Fruit fly (Drosophila melanogaster): ENCODE data around the gene CG17261.

Gene CG17261

dm6 chr2L:3055710-3056447 lies 13.5 kb downstream of the CG17261 start:
- TF ChIP-seq EcR (GFP tag; optimal IDR thresholded peaks at IDR 0.05) (no peak), usp (GFP tag; optimal IDR thresholded peaks at IDR 0.05) (no peak)

dm6 chr2L:3056448-3056790 lies 14.1 kb downstream of the CG17261 start, which contains the start of gene FASN1:
TSS of gene FASN1 (plus strand) at chr2L:3056598.
- peak; percentile 22 for TF ChIP-seq Dll (optimal IDR thresholded peaks at IDR 0.05)
- TF ChIP-seq pan (optimal IDR thresholded peaks at IDR 0.05) = no peak
- no peak for TF ChIP-seq psq (optimal IDR thresholded peaks at IDR 0.05)
- TF ChIP-seq usp (GFP tag; optimal IDR thresholded peaks at IDR 0.05) = no peak

DNA sequence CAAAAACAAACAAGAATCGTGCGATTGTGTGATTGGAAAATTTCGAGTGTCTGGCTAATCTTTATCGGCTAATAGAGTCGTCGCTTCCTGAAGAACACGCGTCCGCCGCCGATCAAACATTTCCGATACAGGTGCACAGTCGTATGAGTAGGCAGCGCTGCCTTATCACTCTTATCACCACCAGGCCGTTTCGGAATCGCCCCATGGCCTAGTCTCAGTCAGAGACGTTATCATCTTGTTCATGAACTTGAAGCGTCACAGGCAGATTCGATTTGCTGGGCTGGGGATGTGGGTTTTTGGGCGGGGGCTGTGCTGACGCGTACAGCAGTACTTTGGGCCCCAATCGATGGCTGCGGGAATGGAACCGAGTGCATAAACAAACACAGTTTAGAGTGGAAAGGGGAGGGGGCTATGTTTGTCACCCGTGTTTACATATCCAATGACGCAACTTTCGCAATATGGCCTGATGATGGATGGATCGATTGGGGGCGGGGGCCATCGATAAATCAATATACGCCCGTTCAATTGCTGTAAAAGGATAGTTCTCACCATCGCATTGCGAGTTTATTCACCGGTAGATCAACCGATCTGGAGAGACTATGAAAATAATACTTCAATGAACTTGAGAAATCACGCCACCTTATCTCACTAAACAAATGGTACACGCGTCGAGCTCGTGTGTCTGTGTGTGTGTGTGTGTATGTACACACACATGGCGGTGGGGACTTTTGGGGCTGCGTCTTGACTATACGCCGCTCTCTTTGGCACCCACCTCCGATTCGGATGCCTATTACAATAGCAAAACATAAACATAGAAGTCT lies 15.8 kb downstream of the CG17261 start:
- TF ChIP-seq psq (optimal IDR thresholded peaks at IDR 0.05) (no peak), CG8478 (optimal IDR thresholded peaks at IDR 0.05) (no peak), Dll (optimal IDR thresholded peaks at IDR 0.05) (no peak), usp (GFP tag; optimal IDR thresholded peaks at IDR 0.05) (no peak), pan (optimal IDR thresholded peaks at IDR 0.05) (no peak), EcR (GFP tag; optimal IDR thresholded peaks at IDR 0.05) (no peak)

dm6 chr2L:3058772-3059623 lies 16.6 kb downstream of the CG17261 start:
- TF ChIP-seq usp (GFP tag; optimal IDR thresholded peaks at IDR 0.05) (no peak), Dll (optimal IDR thresholded peaks at IDR 0.05) (no peak), psq (optimal IDR thresholded peaks at IDR 0.05) (no peak), pan (optimal IDR thresholded peaks at IDR 0.05) (no peak), EcR (GFP tag; optimal IDR thresholded peaks at IDR 0.05) (no peak), CG8478 (optimal IDR thresholded peaks at IDR 0.05) (no peak)

dm6 chr2L:3059624-3059919 lies 17.2 kb downstream of the CG17261 start:
- TF ChIP-seq usp (GFP tag; optimal IDR thresholded peaks at IDR 0.05) (no peak), Dll (optimal IDR thresholded peaks at IDR 0.05) (no peak), psq (optimal IDR thresholded peaks at IDR 0.05) (no peak), pan (optimal IDR thresholded peaks at IDR 0.05) (no peak), EcR (GFP tag; optimal IDR thresholded peaks at IDR 0.05) (no peak), CG8478 (optimal IDR thresholded peaks at IDR 0.05) (no peak)

dm6 chr2L:3078741-3079140 lies 36.4 kb downstream of the CG17261 start:
- TF ChIP-seq Dll (optimal IDR thresholded peaks at IDR 0.05) = no peak
- no peak for TF ChIP-seq psq (optimal IDR thresholded peaks at IDR 0.05)
- TF ChIP-seq pan (optimal IDR thresholded peaks at IDR 0.05) = no peak
- TF ChIP-seq CG8478 (optimal IDR thresholded peaks at IDR 0.05) = no peak
- no peak for TF ChIP-seq EcR (GFP tag; optimal IDR thresholded peaks at IDR 0.05)
- no peak for TF ChIP-seq usp (GFP tag; optimal IDR thresholded peaks at IDR 0.05)

- TF ChIP-seq CG8478 (optimal IDR thresholded peaks at IDR 0.05) (no peak), psq (optimal IDR thresholded peaks at IDR 0.05) (no peak), pan (optimal IDR thresholded peaks at IDR 0.05) (no peak), EcR (GFP tag; optimal IDR thresholded peaks at IDR 0.05) (no peak), usp (GFP tag; optimal IDR thresholded peaks at IDR 0.05) (no peak), Dll (optimal IDR thresholded peaks at IDR 0.05) (no peak)
These were observed 40.5 kb downstream of the CG17261 start for dm6 chr2L:3082895-3083294.

- TF ChIP-seq Dll (optimal IDR thresholded peaks at IDR 0.05) (no peak), usp (GFP tag; optimal IDR thresholded peaks at IDR 0.05) (no peak), CG8478 (optimal IDR thresholded peaks at IDR 0.05) (no peak), EcR (GFP tag; optimal IDR thresholded peaks at IDR 0.05) (no peak), pan (optimal IDR thresholded peaks at IDR 0.05) (no peak), psq (optimal IDR thresholded peaks at IDR 0.05) (no peak)
These were observed 41.2 kb downstream of the CG17261 start for dm6 chr2L:3083510-3083909.

- TF ChIP-seq Dll (optimal IDR thresholded peaks at IDR 0.05) (no peak), pan (optimal IDR thresholded peaks at IDR 0.05) (no peak), usp (GFP tag; optimal IDR thresholded peaks at IDR 0.05) (no peak), psq (optimal IDR thresholded peaks at IDR 0.05) (no peak), EcR (GFP tag; optimal IDR thresholded peaks at IDR 0.05) (no peak), CG8478 (optimal IDR thresholded peaks at IDR 0.05) (no peak)
These were observed 44.0 kb downstream of the CG17261 start for dm6 chr2L:3086290-3086876.

DNA sequence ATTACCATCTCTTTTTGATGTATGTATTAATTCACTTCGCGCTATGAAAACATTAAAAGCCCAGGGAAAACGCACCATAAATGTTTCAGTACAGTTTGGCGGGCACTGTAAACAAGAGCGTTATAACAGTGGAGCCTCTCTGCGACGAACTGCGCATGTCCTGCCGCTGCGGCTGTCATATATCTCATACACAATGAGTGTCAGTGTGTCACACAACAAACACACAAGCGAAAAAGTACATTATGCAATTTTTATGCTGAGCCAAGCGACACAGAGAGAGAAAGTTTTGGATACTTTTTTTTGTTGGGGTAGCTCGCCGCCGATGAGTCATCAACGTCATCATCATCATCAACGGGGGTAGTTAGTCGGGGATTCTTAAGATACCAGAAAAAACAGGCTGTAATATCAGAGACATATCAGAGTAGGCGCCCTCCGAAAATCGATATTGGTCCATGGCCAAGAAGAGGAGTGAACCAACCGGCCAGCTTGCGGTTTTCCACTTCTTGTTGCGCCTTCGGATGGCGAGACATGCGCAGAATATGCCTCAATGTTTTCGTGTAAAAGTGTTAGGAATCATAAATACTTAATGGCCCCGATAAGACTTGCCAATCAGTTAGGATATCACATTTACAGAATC lies 46.0 kb downstream of the CG17261 start:
- TF ChIP-seq Dll (optimal IDR thresholded peaks at IDR 0.05) (no peak), pan (optimal IDR thresholded peaks at IDR 0.05) (no peak), psq (optimal IDR thresholded peaks at IDR 0.05) (no peak), EcR (GFP tag; optimal IDR thresholded peaks at IDR 0.05) (no peak), CG8478 (optimal IDR thresholded peaks at IDR 0.05) (no peak), usp (GFP tag; optimal IDR thresholded peaks at IDR 0.05) (no peak)

DNA sequence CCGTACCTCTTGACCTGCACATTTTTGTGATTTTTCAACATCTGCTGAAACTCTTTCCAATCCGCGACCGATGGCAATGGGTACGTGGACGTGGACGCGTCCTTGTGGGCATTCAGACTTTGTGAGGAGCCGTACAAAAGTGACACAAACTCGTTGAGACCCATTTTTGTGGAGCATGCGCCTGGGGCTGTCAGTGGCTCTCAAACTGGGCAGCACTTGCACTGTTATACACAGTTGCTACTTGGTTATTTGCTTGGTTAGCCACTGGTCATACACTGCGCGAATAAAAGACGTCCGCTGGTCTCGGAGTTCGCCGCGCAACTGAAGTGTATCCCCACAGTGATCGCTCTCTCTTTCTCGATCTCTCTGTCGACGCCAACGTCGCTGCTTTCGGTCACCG lies 47.9 kb downstream of the CG17261 start:
- no peak for TF ChIP-seq EcR (GFP tag; optimal IDR thresholded peaks at IDR 0.05)
- no peak for TF ChIP-seq pan (optimal IDR thresholded peaks at IDR 0.05)
- TF ChIP-seq psq (optimal IDR thresholded peaks at IDR 0.05) = no peak
- no peak for TF ChIP-seq CG8478 (optimal IDR thresholded peaks at IDR 0.05)
- TF ChIP-seq Dll (optimal IDR thresholded peaks at IDR 0.05) = no peak
- TF ChIP-seq usp (GFP tag; optimal IDR thresholded peaks at IDR 0.05) = no peak
